Worm (Caenorhabditis elegans): ENCODE measurements around the gene nhr-227.

The nhr-227 gene

DNA sequence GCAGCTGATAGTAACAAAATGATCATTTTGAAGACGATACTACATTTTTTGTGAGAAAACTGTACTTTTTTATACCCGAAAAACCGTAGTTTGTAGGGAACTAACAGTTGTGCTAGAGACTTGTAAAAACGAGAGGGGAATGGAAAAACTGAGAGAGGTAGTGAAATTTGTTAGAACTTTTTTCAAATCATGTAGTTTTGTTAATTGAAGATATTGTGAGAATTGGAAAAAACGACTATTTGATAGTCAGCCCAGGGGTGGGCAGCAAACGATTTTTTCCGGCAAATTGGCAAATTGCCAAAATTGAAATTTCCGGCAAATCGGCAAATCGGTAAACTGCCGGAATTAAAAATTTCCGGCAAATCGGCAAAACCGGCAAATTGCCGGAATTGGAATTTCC, 35.9 kb upstream of the nhr-227 start, which contains the start of gene cyp-33C6:
Gene cyp-33C6 (minus strand): TSS at position 101 of the 400 bp plus-strand sequence.
- no peak for TF ChIP-seq unc-62 (GFP tag; optimal IDR thresholded peaks at IDR 0.05)

DNA sequence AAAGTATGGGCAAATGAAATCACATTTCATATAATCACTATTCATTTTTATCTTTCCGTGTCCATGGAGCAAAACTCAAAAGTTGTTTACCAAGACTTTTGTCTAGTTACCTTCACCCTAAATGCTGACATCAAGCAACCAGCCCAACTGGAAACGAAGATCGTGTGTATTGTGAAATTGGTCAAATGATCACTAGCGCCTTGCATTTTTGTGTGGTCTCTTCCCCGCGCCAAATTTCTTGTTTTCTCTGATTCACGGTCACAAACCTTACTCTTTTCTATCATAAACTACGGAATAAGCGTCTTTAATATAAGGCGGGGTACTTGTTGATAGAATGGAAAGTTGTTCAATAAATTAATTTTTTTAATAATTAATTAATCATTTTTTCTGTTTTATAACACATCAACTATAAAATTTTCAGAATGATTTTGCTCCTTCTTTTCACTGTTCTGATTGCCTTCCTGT, 35.1 kb upstream of the nhr-227 start, which contains the start of gene cyp-33C7:
Gene cyp-33C7 (plus strand): TSS at position 415 of the 465 bp plus-strand sequence.
- TF ChIP-seq elt-3 (tag; optimal IDR thresholded peaks at IDR 0.05) (no peak), egl-5 (tag; optimal IDR thresholded peaks at IDR 0.05) (no peak), daf-12 (tag; optimal IDR thresholded peaks at IDR 0.05) (no peak), nfya-1 (tag; optimal IDR thresholded peaks at IDR 0.05; ENCODE audit: insufficient read depth) (peak; percentile 20), aly-2 (tag; optimal IDR thresholded peaks at IDR 0.05) (no peak), nhr-25 (tag; optimal IDR thresholded peaks at IDR 0.05) (no peak), ceh-28 (tag; optimal IDR thresholded peaks at IDR 0.05) (peak; percentile 15), nhr-76 (tag; optimal IDR thresholded peaks at IDR 0.05) (no peak), pqm-1 (tag; optimal IDR thresholded peaks at IDR 0.05) (peak; percentile 68), fkh-2 (tag; optimal IDR thresholded peaks at IDR 0.05) (no peak), elt-2 (tag; optimal IDR thresholded peaks at IDR 0.05) (peak; percentile 78), ZK546.5 (tag; optimal IDR thresholded peaks at IDR 0.05) (no peak), pha-4 (tag; optimal IDR thresholded peaks at IDR 0.05) (peak; percentile 72), nhr-237 (tag; optimal IDR thresholded peaks at IDR 0.05) (no peak), nhr-77 (tag; optimal IDR thresholded peaks at IDR 0.05) (no peak), unc-39 (tag; optimal IDR thresholded peaks at IDR 0.05) (no peak), ceh-9 (tag; optimal IDR thresholded peaks at IDR 0.05) (no peak), tbx-2 (tag; optimal IDR thresholded peaks at IDR 0.05) (no peak), ztf-4 (tag; optimal IDR thresholded peaks at IDR 0.05) (no peak), hmg-11 (tag; optimal IDR thresholded peaks at IDR 0.05) (no peak), ztf-11 (tag; optimal IDR thresholded peaks at IDR 0.05) (no peak), ceh-82 (tag; optimal IDR thresholded peaks at IDR 0.05) (no peak), nhr-23 (tag; optimal IDR thresholded peaks at IDR 0.05) (peak; percentile 19), mdl-1 (tag; optimal IDR thresholded peaks at IDR 0.05) (no peak), nhr-12 (tag; optimal IDR thresholded peaks at IDR 0.05) (no peak), nhr-11 (tag; optimal IDR thresholded peaks at IDR 0.05) (no peak), snpc-4 (tag; optimal IDR thresholded peaks at IDR 0.05) (no peak), lsy-12 (tag; optimal IDR thresholded peaks at IDR 0.05) (no peak), jun-1 (tag; optimal IDR thresholded peaks at IDR 0.05) (peak; percentile 71)

DNA sequence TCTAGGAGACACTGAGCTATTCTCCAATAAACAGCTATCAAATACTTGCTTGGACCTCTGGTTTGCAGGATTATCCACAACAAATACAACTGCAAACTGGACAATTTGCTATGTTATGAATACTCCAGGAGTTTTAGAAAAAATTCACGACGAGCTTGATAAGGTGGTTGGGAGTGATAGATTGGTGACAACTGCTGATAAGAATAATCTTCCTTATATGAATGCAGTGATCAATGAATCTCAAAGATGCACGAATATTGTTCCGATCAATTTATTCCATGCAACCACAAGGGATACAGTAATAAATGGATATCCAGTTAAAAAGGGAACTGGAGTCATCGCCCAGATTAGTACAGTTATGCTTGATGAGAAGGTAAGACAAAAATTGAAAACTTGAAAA, 33.5 kb upstream of the nhr-227 start:
- TF ChIP-seq elt-2 (tag; optimal IDR thresholded peaks at IDR 0.05) (peak; percentile 55), pqm-1 (tag; optimal IDR thresholded peaks at IDR 0.05) (peak; percentile 13), ama-1 (optimal IDR thresholded peaks at IDR 0.05) (no peak), ztf-4 (tag; optimal IDR thresholded peaks at IDR 0.05) (no peak)

DNA sequence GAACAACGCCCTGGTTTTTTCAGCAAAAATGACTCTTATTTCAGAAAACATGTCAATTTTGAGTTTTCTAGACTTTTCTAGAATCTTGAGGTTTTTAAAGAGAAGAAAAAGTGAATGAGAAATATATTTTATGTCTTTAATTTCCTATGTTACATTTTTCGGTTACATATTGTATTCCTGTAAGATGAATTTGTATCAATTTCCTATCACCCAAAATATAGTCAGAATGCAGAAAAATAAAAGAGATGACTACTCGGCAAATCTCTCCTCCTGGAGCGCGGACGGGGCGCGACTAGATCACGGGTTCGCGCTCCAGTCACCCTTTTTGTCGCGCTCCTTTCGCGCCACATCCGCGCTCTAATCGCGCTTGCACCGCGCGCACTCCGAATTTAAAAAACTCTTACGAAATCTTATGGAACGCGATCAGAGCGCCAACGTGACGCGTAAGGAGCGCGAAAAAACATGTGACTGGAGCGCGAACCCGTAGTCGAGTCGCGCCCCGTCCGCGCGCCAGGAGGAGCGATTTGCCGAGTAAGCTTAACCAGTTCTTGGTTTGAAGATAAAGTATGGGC, 30.6 kb upstream of the nhr-227 start, which contains the start of gene str-253:
Gene str-253 (minus strand): TSS at position 51 of the 572 bp plus-strand sequence.
- TF ChIP-seq elt-3 (tag; optimal IDR thresholded peaks at IDR 0.05) (no peak), egl-27 (tag; optimal IDR thresholded peaks at IDR 0.05) (no peak), nfya-1 (tag; optimal IDR thresholded peaks at IDR 0.05; ENCODE audit: insufficient read depth) (no peak), ceh-28 (tag; optimal IDR thresholded peaks at IDR 0.05) (no peak), fos-1 (tag; optimal IDR thresholded peaks at IDR 0.05) (no peak), pha-4 (tag; optimal IDR thresholded peaks at IDR 0.05) (no peak), tbx-2 (tag; optimal IDR thresholded peaks at IDR 0.05) (no peak), aly-2 (tag; optimal IDR thresholded peaks at IDR 0.05) (no peak), nhr-43 (tag; optimal IDR thresholded peaks at IDR 0.05; ENCODE audit: poor library complexity, severe bottlenecking) (no peak), unc-39 (tag; optimal IDR thresholded peaks at IDR 0.05) (no peak), egl-5 (tag; optimal IDR thresholded peaks at IDR 0.05) (no peak), lin-15B (tag; optimal IDR thresholded peaks at IDR 0.05) (no peak), lsy-12 (tag; optimal IDR thresholded peaks at IDR 0.05) (no peak), nhr-67 (tag; optimal IDR thresholded peaks at IDR 0.05) (no peak), jun-1 (tag; optimal IDR thresholded peaks at IDR 0.05) (no peak), hmg-11 (tag; optimal IDR thresholded peaks at IDR 0.05) (no peak), nhr-23 (tag; optimal IDR thresholded peaks at IDR 0.05) (no peak), sea-2 (GFP tag; optimal IDR thresholded peaks at IDR 0.05) (no peak), snpc-4 (tag; optimal IDR thresholded peaks at IDR 0.05) (no peak)

Data from whole organism, L3 larva.